Worm (Caenorhabditis elegans): ENCODE measurements around the gene Y62H9A.10.
A peak's percentile ranks its signal among the peaks of the same experiment; 100 is the strongest.

The Y62H9A.10 gene

ce11 chrX:11934933-11935332, 32.4 kb upstream of the Y62H9A.10 start (continued):
- no peak for TF ChIP-seq ceh-24 (tag; optimal IDR thresholded peaks at IDR 0.05)
- TF ChIP-seq K09A11.1 (tag; optimal IDR thresholded peaks at IDR 0.05; ENCODE audit: insufficient read depth) = peak; percentile 11
- TF ChIP-seq pat-9 (tag; optimal IDR thresholded peaks at IDR 0.05) = peak; percentile 63
- TF ChIP-seq ceh-6 (GFP tag; optimal IDR thresholded peaks at IDR 0.05) = peak; percentile 67
- TF ChIP-seq hlh-8 (tag; optimal IDR thresholded peaks at IDR 0.05) = peak; percentile 8
- peak; percentile 54 for TF ChIP-seq unc-86 (tag; optimal IDR thresholded peaks at IDR 0.05)
- no peak for TF ChIP-seq ama-1 (optimal IDR thresholded peaks at IDR 0.05)
- no peak for TF ChIP-seq ceh-45 (GFP tag; IDR thresholded peaks at IDR 0.05)
- TF ChIP-seq zip-5 (tag; optimal IDR thresholded peaks at IDR 0.05) = peak; percentile 23
- TF ChIP-seq sdc-2 (tag; optimal IDR thresholded peaks at IDR 0.05) = peak; percentile 96
- TF ChIP-seq ceh-30 (tag; optimal IDR thresholded peaks at IDR 0.05) = no peak
- TF ChIP-seq sox-2 (GFP tag; IDR thresholded peaks at IDR 0.05) = peak; percentile 33; the same call in 1 of the 2 replicates
- TF ChIP-seq ceh-22 (tag; optimal IDR thresholded peaks at IDR 0.05) = no peak
- no peak for TF ChIP-seq lim-6 (tag; optimal IDR thresholded peaks at IDR 0.05)
- TF ChIP-seq elt-4 (tag; optimal IDR thresholded peaks at IDR 0.05) = no peak
- peak; percentile 34 for TF ChIP-seq ceh-48 (tag; optimal IDR thresholded peaks at IDR 0.05)
- no peak for TF ChIP-seq nfya-1 (tag; optimal IDR thresholded peaks at IDR 0.05)
- TF ChIP-seq hlh-15 (tag; optimal IDR thresholded peaks at IDR 0.05) = peak; percentile 21
- TF ChIP-seq syd-9 (tag; optimal IDR thresholded peaks at IDR 0.05) = peak; percentile 14
- TF ChIP-seq C08G9.2 (tag; optimal IDR thresholded peaks at IDR 0.05) = peak; percentile 47
- TF ChIP-seq dve-1 (tag; optimal IDR thresholded peaks at IDR 0.05) = peak; percentile 21
- peak; percentile 52 for TF ChIP-seq ceh-31 (tag; optimal IDR thresholded peaks at IDR 0.05)
- peak; percentile 64 for TF ChIP-seq sox-4 (tag; optimal IDR thresholded peaks at IDR 0.05)
- peak; percentile 55 for TF ChIP-seq ref-2 (tag; optimal IDR thresholded peaks at IDR 0.05)
- peak; percentile 13 for TF ChIP-seq fax-1 (tag; optimal IDR thresholded peaks at IDR 0.05)
- TF ChIP-seq Y22D7AL.16 (tag; optimal IDR thresholded peaks at IDR 0.05) = peak; percentile 17
- no peak for TF ChIP-seq gmeb-2 (tag; optimal IDR thresholded peaks at IDR 0.05)

- TF ChIP-seq nhr-11 (tag; optimal IDR thresholded peaks at IDR 0.05) = no peak
- peak; percentile 47 for TF ChIP-seq nfya-1 (tag; optimal IDR thresholded peaks at IDR 0.05)
- no peak for TF ChIP-seq pha-4 (tag; optimal IDR thresholded peaks at IDR 0.05)
- no peak for TF ChIP-seq odd-2 (tag; optimal IDR thresholded peaks at IDR 0.05)
- no peak for TF ChIP-seq ama-1 (optimal IDR thresholded peaks at IDR 0.05)
- TF ChIP-seq dve-1 (tag; optimal IDR thresholded peaks at IDR 0.05) = no peak
These were observed 31.0 kb upstream of the Y62H9A.10 start for ce11 chrX:11933547-11933946.

ce11 chrX:11931559-11931958, 29.0 kb upstream of the Y62H9A.10 start, which contains the start of gene dot-1.4:
Gene dot-1.4, minus strand, starts transcription at chrX:11931659.
- TF ChIP-seq unc-55 (GFP tag; optimal IDR thresholded peaks at IDR 0.05) (no peak), T23F11.4 (GFP tag; optimal IDR thresholded peaks at IDR 0.05) (no peak), pros-1 (tag; optimal IDR thresholded peaks at IDR 0.05) (no peak), K02D7.2 (tag; optimal IDR thresholded peaks at IDR 0.05) (no peak), ceh-6 (GFP tag; optimal IDR thresholded peaks at IDR 0.05) (no peak), ceh-48 (tag; optimal IDR thresholded peaks at IDR 0.05) (no peak), ceh-2 (tag; optimal IDR thresholded peaks at IDR 0.05) (no peak), nfya-1 (tag; optimal IDR thresholded peaks at IDR 0.05) (no peak), ceh-14 (tag; optimal IDR thresholded peaks at IDR 0.05) (no peak), ref-2 (tag; optimal IDR thresholded peaks at IDR 0.05) (no peak), C38D4.7 (GFP tag; optimal IDR thresholded peaks at IDR 0.05) (no peak), nhr-11 (tag; optimal IDR thresholded peaks at IDR 0.05) (no peak), fkh-10 (GFP tag; optimal IDR thresholded peaks at IDR 0.05) (no peak)

- TF ChIP-seq ceh-31 (tag; optimal IDR thresholded peaks at IDR 0.05) = no peak
- TF ChIP-seq ceh-14 (tag; optimal IDR thresholded peaks at IDR 0.05) = no peak
- no peak for TF ChIP-seq pros-1 (tag; optimal IDR thresholded peaks at IDR 0.05)
- TF ChIP-seq pha-4 (tag; optimal IDR thresholded peaks at IDR 0.05) = no peak
- TF ChIP-seq elt-2 (tag; optimal IDR thresholded peaks at IDR 0.05) = no peak
- no peak for TF ChIP-seq lin-11 (tag; optimal IDR thresholded peaks at IDR 0.05)
These were observed 25.0 kb upstream of the Y62H9A.10 start, which contains the start of gene F55G7.4 for ce11 chrX:11927585-11927984. Gene F55G7.4, plus strand, starts transcription at chrX:11927885.
